Fruit fly (Drosophila melanogaster) S2 (cell line): ENCODE results near the gene CG32071.

Experiments used
- CG8478 ChIP-seq: fragments of >200 bp; optimal IDR thresholded peaks from 2 replicates; lab custom pipeline; 2018
- CTCF ChIP-seq, 2 experiments: fragments of >200 bp; optimal IDR thresholded peaks; 2 replicates each; lab custom pipeline; 2018

- TF ChIP-seq CG8478, result no peak
- TF ChIP-seq CTCF (optimal IDR thresholded peaks at IDR 0.05; lab: Kevin White, UChicago), result no peak
These were observed 21.2 kb upstream of the CG32071 start for dm6 chr3L:11124841-11125240.
